Worm (Caenorhabditis elegans): Measurements from ENCODE around the gene ZK688.4.

DNA sequence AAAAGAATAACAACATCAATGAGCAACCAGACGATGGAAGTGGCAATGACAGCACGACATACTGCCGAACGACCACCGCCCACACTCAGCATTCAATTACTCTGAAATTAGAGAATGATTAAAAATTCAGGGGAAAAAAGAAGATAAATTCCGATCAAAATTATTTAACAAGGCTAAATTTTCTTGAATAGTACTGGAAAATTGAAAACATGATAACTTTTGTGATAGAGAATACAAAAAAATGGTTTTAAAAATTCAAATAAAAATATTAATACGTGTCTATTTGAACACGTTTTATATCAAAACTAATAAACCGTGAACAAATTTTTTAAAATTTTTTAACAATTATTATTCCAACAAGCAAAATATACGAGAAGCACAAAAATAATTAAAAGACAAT lies 22.8 kb downstream of the ZK688.4 start, which contains the start of gene gly-3:
- TF ChIP-seq mxl-3 (GFP tag; optimal IDR thresholded peaks at IDR 0.05) (no peak), lsy-2 (tag; optimal IDR thresholded peaks at IDR 0.05) (no peak), ceh-28 (tag; optimal IDR thresholded peaks at IDR 0.05) (no peak), F37D6.2 (tag; optimal IDR thresholded peaks at IDR 0.05) (no peak), hlh-30 (tag; optimal IDR thresholded peaks at IDR 0.05; ENCODE audit: insufficient read depth) (no peak), nhr-28 (tag; optimal IDR thresholded peaks at IDR 0.05) (no peak), pha-4 (GFP tag; IDR thresholded peaks at IDR 0.05) (no peak), pha-4 (tag; optimal IDR thresholded peaks at IDR 0.05) (no peak), dpl-1 (GFP tag; optimal IDR thresholded peaks at IDR 0.05) (no peak), zag-1 (tag; optimal IDR thresholded peaks at IDR 0.05) (no peak), nhr-111 (GFP tag; optimal IDR thresholded peaks at IDR 0.05) (no peak), ZK546.5 (tag; optimal IDR thresholded peaks at IDR 0.05) (no peak)
